Worm (Caenorhabditis elegans) whole organism, early embryonic: ENCODE results near the gene C35D10.1.
A peak's percentile ranks its signal among the peaks of the same experiment; 100 is the strongest.

Experiments used
- aly-1 ChIP-seq: sonication (generic microtip); optimal IDR thresholded peaks from 2 replicates; lab custom pipeline; 2016; ENCODE audit warnings: missing genetic modification characterization, missing compliant biosample characterization
- ama-1 ChIP-seq: fragments of 150-350 bp; optimal IDR thresholded peaks from 2 replicates; lab custom pipeline; 2014
- ceh-13 ChIP-seq: fragments of 200-800 bp; sonication (Bioruptor generic); optimal IDR thresholded peaks from 2 replicates; lab custom pipeline; 2018; ENCODE audit warnings: mild to moderate bottlenecking, missing genetic modification characterization, missing compliant biosample characterization
- ceh-36 ChIP-seq: sonication (generic microtip); optimal IDR thresholded peaks from 2 replicates; lab custom pipeline; 2016; ENCODE audit warnings: missing genetic modification characterization, inconsistent platforms, missing compliant biosample characterization
- ets-7 ChIP-seq: sonication (generic microtip); optimal IDR thresholded peaks from 2 replicates; lab custom pipeline; 2016; ENCODE audit warnings: missing genotype, missing genetic modification characterization, missing compliant biosample characterization
- flt-1 ChIP-seq: fragments of 200-800 bp; sonication (Bioruptor generic); IDR thresholded peaks from 2 replicates; pipeline ENCODE4 v1.3.6; 2022; ENCODE audit warnings: missing genetic modification characterization, missing compliant biosample characterization
- hmg-4 ChIP-seq: fragments of 200-800 bp; sonication (Bioruptor generic); optimal IDR thresholded peaks from 2 replicates; lab custom pipeline; 2018; ENCODE audit warnings: mild to moderate bottlenecking, missing genetic modification characterization, missing compliant biosample characterization
- hnd-1 ChIP-seq: sonication (generic microtip); optimal IDR thresholded peaks from 2 replicates; lab custom pipeline; 2016; ENCODE audit warnings: missing genetic modification characterization, missing compliant biosample characterization
- pes-1 ChIP-seq: fragments of 200-800 bp; sonication (Bioruptor generic); IDR thresholded peaks from 2 replicates; pipeline ENCODE4 v1.3.6; 2022; ENCODE audit warnings: missing genetic modification reagents, missing genetic modification characterization, missing compliant biosample characterization
- scrt-1 ChIP-seq: fragments of 200-800 bp; sonication (Bioruptor generic); IDR thresholded peaks from 2 replicates; pipeline ENCODE4 v1.3.6; 2022; ENCODE audit warnings: missing genetic modification characterization, missing compliant biosample characterization
- sea-1 ChIP-seq: fragments of 200-800 bp; sonication (Bioruptor generic); conservative IDR thresholded peaks from 2 replicates; pipeline ENCODE4 v1.3.6; 2022; ENCODE audit warnings: missing genetic modification characterization, missing compliant biosample characterization
- tra-4 ChIP-seq: sonication (generic microtip); optimal IDR thresholded peaks from 2 replicates; lab custom pipeline; 2017; ENCODE audit warnings: missing genetic modification characterization, missing compliant biosample characterization

DNA sequence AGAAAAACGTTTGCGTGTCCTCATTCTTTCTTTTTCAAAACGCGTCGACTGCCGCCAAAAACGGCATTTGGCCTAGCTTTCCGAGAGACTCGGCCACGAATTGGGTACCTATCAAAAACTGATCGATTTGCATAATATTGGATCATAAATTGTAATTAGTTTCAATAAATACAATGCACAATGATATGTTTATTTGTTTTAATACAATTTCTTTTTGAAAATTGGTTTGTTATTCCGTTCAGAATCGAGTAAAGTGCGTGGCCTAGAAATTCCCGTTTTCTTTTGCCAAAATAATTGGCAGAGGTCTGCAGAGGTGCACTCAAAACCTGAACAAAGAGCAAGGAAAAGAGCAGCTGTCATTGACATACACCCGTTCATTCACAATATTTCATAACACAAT is 25.9 kb downstream of the C35D10.1 start, which contains the start of gene F26F4.8:
- TF ChIP-seq hmg-4 (GFP tag; lab: Kevin White, UChicago) (peak; percentile 25), ama-1 (lab: Kevin White, UChicago) (no peak), tra-4 (tag; lab: Kevin White, UChicago) (no peak), hnd-1 (tag; lab: Kevin White, UChicago) (no peak), aly-1 (no peak), flt-1 (GFP tag; lab: Robert Waterston, UW) (no peak), ets-7 (tag; lab: Kevin White, UChicago) (peak; percentile 41), ceh-13 (GFP tag; lab: Kevin White, UChicago) (peak; percentile 18), pes-1 (GFP tag; lab: Robert Waterston, UW) (0 out of 2 replicates have a peak, but pooled peaks have one; percentile 40), scrt-1 (GFP tag; lab: Robert Waterston, UW) (no peak), sea-1 (no peak), ceh-36 (tag; lab: Kevin White, UChicago) (no peak)
